Worm (Caenorhabditis elegans): ENCODE data around the gene F21D5.4.

ce11 chrIV:8737354-8737753 lies 533 bp upstream of the F21D5.4 start:
- TF ChIP-seq ama-1 (optimal IDR thresholded peaks at IDR 0.05) = no peak
- no peak for TF ChIP-seq fos-1 (tag; optimal IDR thresholded peaks at IDR 0.05)
- TF ChIP-seq nhr-77 (tag; optimal IDR thresholded peaks at IDR 0.05) = no peak
- TF ChIP-seq aly-2 (tag; optimal IDR thresholded peaks at IDR 0.05) = no peak
- peak in 1 of 2 experiments; percentile 17 for TF ChIP-seq lsy-2 (tag; optimal IDR thresholded peaks at IDR 0.05)
- no peak for TF ChIP-seq R02D3.7 (tag; optimal IDR thresholded peaks at IDR 0.05)
- TF ChIP-seq elt-1 (tag; optimal IDR thresholded peaks at IDR 0.05) = no peak
- TF ChIP-seq lin-39 (tag; optimal IDR thresholded peaks at IDR 0.05) = no peak
- TF ChIP-seq nhr-6 (tag; optimal IDR thresholded peaks at IDR 0.05) = no peak

Measured in whole organism, L2 larva.